Fruit fly (Drosophila melanogaster) whole organism, wandering third instar larva: Measurements from ENCODE around the gene Pex14.

Source experiments
- Abd-B ChIP-seq: fragments of >200 bp; optimal IDR thresholded peaks from 2 replicates; lab custom pipeline; 2017; ENCODE audit warnings: missing biosample characterization, missing genetic modification characterization
- CG32264 ChIP-seq: fragments of 200-800 bp; sonication (Bioruptor generic); optimal IDR thresholded peaks from 2 replicates; lab custom pipeline; 2016; ENCODE audit warnings: missing biosample characterization, missing genetic modification characterization
- CG9705 ChIP-seq: fragments of 200-800 bp; sonication (Bioruptor generic); optimal IDR thresholded peaks from 2 replicates; lab custom pipeline; 2018; ENCODE audit warnings: missing biosample characterization, mild to moderate bottlenecking, missing genetic modification characterization
- CrebA ChIP-seq: fragments of 200-800 bp; sonication (Bioruptor generic); optimal IDR thresholded peaks from 2 replicates; lab custom pipeline; 2016; ENCODE audit warnings: missing biosample characterization, mild to moderate bottlenecking, missing genetic modification characterization, borderline replicate concordance
- GATAd ChIP-seq: sonication (Bioruptor generic); optimal IDR thresholded peaks from 2 replicates; lab custom pipeline; 2016; ENCODE audit warnings: missing biosample characterization, missing genetic modification characterization
- HLH106 ChIP-seq: fragments of 200-800 bp; optimal IDR thresholded peaks from 3 replicates; lab custom pipeline; 2019; ENCODE audit warnings: missing biosample characterization, mild to moderate bottlenecking, missing genetic modification characterization, moderate library complexity
- Hnf4 ChIP-seq: fragments of 200-800 bp; sonication (Bioruptor generic); optimal IDR thresholded peaks from 2 replicates; lab custom pipeline; 2016; ENCODE audit warnings: missing biosample characterization, mild to moderate bottlenecking, missing genetic modification characterization
- Hr78 ChIP-seq: fragments of >200 bp; optimal IDR thresholded peaks from 2 replicates; lab custom pipeline; 2017; ENCODE audit warnings: missing biosample characterization, missing genetic modification characterization
- Hr83 ChIP-seq: fragments of 200-300 bp; sonication (Bioruptor generic); optimal IDR thresholded peaks from 2 replicates; lab custom pipeline; 2016; ENCODE audit warnings: missing biosample characterization, mild to moderate bottlenecking, missing genetic modification characterization, moderate library complexity; ENCODE audit not compliant: poor library complexity, severe bottlenecking
- Mio ChIP-seq: sonication (Bioruptor generic); optimal IDR thresholded peaks from 2 replicates; lab custom pipeline; 2016; ENCODE audit warnings: missing biosample characterization, missing genetic modification characterization
- N ChIP-seq: fragments of >200 bp; optimal IDR thresholded peaks from 2 replicates; lab custom pipeline; 2018; ENCODE audit warnings: missing biosample characterization, missing external identifiers, missing genetic modification characterization
- Rel ChIP-seq, 2 experiments: fragments of 200-800 bp; sonication (Bioruptor generic) in 1 of 2; optimal IDR thresholded peaks; 2 replicates in 1 of 2; 3 replicates in 1 of 2; lab custom pipeline; 2016 to 2019; ENCODE audit warnings: mild to moderate bottlenecking in 2 of 2, missing biosample characterization in 2 of 2, missing genetic modification characterization in 2 of 2, moderate library complexity in 1 of 2
- Vsx2 ChIP-seq: fragments of 200-300, 225-300 bp; sonication (Bioruptor generic); optimal IDR thresholded peaks from 2 replicates; lab custom pipeline; 2018; ENCODE audit warnings: missing biosample characterization, missing genetic modification characterization; ENCODE audit not compliant: partially characterized antibody
- br ChIP-seq: fragments of 200-800 bp; sonication (Bioruptor generic); optimal IDR thresholded peaks from 2 replicates; lab custom pipeline; 2016; ENCODE audit warnings: missing biosample characterization, missing genetic modification characterization
- dl ChIP-seq, 2 experiments: fragments of 175-275, 200-275 bp in 1 of 2; fragments of 200-275 bp in 1 of 2; sonication (Bioruptor generic); optimal IDR thresholded peaks; lab custom pipeline; 2018; ENCODE audit warnings: mild to moderate bottlenecking in 2 of 2, missing biosample characterization in 2 of 2, missing genetic modification characterization in 2 of 2, moderate library complexity in 2 of 2; ENCODE audit not compliant: partially characterized antibody in 2 of 2, insufficient read depth in 1 of 2
- dmrt93B ChIP-seq: fragments of 200-800 bp; sonication (Bioruptor generic); optimal IDR thresholded peaks from 2 replicates; lab custom pipeline; 2018; ENCODE audit warnings: missing biosample characterization, mild to moderate bottlenecking, missing genetic modification characterization
- dsf ChIP-seq: sonication (Bioruptor generic); optimal IDR thresholded peaks from 2 replicates; lab custom pipeline; 2016; ENCODE audit warnings: missing biosample characterization, missing genetic modification characterization, borderline replicate concordance
- foxo ChIP-seq, 2 experiments: fragments of 200-800 bp; sonication (Bioruptor generic); optimal IDR thresholded peaks; 2 replicates in 1 of 2; 3 replicates in 1 of 2; lab custom pipeline; 2016 to 2017; ENCODE audit warnings: missing biosample characterization in 2 of 2, missing genetic modification characterization in 2 of 2
- fru ChIP-seq: fragments of 200-800 bp; sonication (Bioruptor generic); optimal IDR thresholded peaks from 3 replicates; lab custom pipeline; 2016; ENCODE audit warnings: missing biosample characterization, mild to moderate bottlenecking, missing genetic modification characterization
- h ChIP-seq: fragments of 200-800 bp; sonication (Bioruptor generic); optimal IDR thresholded peaks from 3 replicates; lab custom pipeline; 2016; ENCODE audit warnings: missing biosample characterization, mild to moderate bottlenecking, missing genetic modification characterization
- jim ChIP-seq: fragments of 175-275, 200-325 bp; sonication (Bioruptor generic); optimal IDR thresholded peaks from 2 replicates; lab custom pipeline; 2016; ENCODE audit warnings: missing biosample characterization, mild to moderate bottlenecking, missing genetic modification characterization
- lola ChIP-seq: fragments of >200 bp; optimal IDR thresholded peaks from 2 replicates; lab custom pipeline; 2017; ENCODE audit warnings: missing biosample characterization, missing genetic modification characterization
- pan ChIP-seq: fragments of >200 bp; optimal IDR thresholded peaks from 2 replicates; lab custom pipeline; 2017
- psq ChIP-seq: fragments of 200-800 bp; sonication (Bioruptor generic); optimal IDR thresholded peaks from 3 replicates; lab custom pipeline; 2017; ENCODE audit warnings: missing biosample characterization, mild to moderate bottlenecking, missing genetic modification characterization, moderate library complexity
- sv ChIP-seq: fragments of 200-800 bp; sonication (Bioruptor generic); optimal IDR thresholded peaks from 3 replicates; lab custom pipeline; 2016; ENCODE audit warnings: missing biosample characterization, missing genetic modification characterization
- tai ChIP-seq: sonication (Bioruptor generic); optimal IDR thresholded peaks from 2 replicates; lab custom pipeline; 2016; ENCODE audit warnings: missing biosample characterization, missing genetic modification characterization
- usp ChIP-seq: fragments of >200 bp; optimal IDR thresholded peaks from 2 replicates; lab custom pipeline; 2017; ENCODE audit warnings: missing biosample characterization, missing genetic modification characterization
- woc ChIP-seq: sonication (Bioruptor generic); optimal IDR thresholded peaks from 2 replicates; lab custom pipeline; 2016; ENCODE audit warnings: missing biosample characterization, mild to moderate bottlenecking, missing genetic modification characterization

Pex14 gene

DNA sequence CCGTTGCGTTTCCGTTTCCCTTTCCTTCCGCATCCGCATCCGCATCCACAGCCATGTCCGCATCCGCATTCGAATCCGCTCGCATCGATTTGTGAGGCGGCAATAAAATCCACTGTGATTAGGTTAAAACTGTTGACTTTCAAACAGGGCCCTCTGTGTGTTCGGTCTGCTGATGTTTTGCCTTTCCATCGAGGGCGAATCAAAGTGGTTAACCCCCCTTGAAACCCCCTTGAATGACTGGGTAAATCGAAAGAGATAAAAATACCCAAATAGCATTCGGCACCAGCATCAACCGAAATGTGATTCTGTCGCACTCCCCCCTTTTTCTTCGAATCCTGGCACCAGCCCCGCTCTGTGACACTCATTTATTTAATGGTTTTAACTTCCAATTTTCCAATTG lies 25.6 kb upstream of the Pex14 start:
- TF ChIP-seq pan (lab: Kevin White, UChicago) (no peak), N (no peak), woc (GFP tag; lab: Kevin White, UChicago) (no peak), Hr78 (no peak), psq (no peak), Mio (GFP tag; lab: Kevin White, UChicago) (no peak), Rel (GFP tag; optimal IDR thresholded peaks at IDR 0.05; lab: Kevin White, UChicago) (no peak), Rel (tag; optimal IDR thresholded peaks at IDR 0.05; lab: Kevin White, UChicago) (no peak), tai (GFP tag; lab: Kevin White, UChicago) (no peak), Abd-B (GFP tag; lab: Kevin White, UChicago) (no peak), foxo (GFP tag; optimal IDR thresholded peaks at IDR 0.05; lab: Kevin White, UChicago) (no peak), GATAd (GFP tag; lab: Kevin White, UChicago) (no peak), dl (GFP tag; optimal IDR thresholded peaks at IDR 0.05; lab: Kevin White, UChicago; ENCODE audit: insufficient read depth in 1 of 2, partially characterized antibody in 2 of 2) (no peak)
- TF ChIP-seq, all 38 proteins: peak for 0

DNA sequence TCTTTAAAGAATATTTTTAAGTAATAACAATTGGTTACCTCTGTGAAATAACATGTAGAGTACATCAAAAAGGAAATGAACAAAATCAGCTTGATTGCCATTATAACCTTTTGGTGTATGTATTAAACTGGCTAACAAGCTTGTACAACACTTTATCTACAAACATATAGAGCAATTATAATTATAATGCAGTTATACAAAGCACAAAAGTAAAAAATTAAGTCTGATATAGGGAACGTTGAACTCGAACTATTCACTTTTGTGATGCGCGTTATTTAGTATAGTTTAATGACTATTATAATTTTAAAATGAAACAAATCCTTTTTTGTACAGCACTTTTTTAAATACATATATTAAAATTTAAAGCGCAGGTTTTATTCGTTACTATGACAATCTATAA lies 23.0 kb upstream of the Pex14 start, which contains the start of gene CG33912:
CG33912 (minus strand) TSS at position 101 of the 400 bp plus-strand sequence.
- TF ChIP-seq usp (no peak), foxo (GFP tag; optimal IDR thresholded peaks at IDR 0.05; lab: Kevin White, UChicago) (no peak), psq (no peak), br (GFP tag; lab: Kevin White, UChicago) (no peak), Hr83 (GFP tag; lab: Kevin White, UChicago) (no peak), N (no peak), CrebA (GFP tag; lab: Kevin White, UChicago) (no peak), CG32264 (no peak), fru (GFP tag; lab: Kevin White, UChicago) (no peak), jim (GFP tag; lab: Kevin White, UChicago) (no peak), tai (GFP tag; lab: Kevin White, UChicago) (no peak), dmrt93B (GFP tag; lab: Kevin White, UChicago) (no peak), Hnf4 (GFP tag; lab: Kevin White, UChicago) (no peak), dsf (GFP tag; lab: Kevin White, UChicago) (no peak), h (GFP tag; lab: Kevin White, UChicago) (no peak), Hr78 (no peak)

DNA sequence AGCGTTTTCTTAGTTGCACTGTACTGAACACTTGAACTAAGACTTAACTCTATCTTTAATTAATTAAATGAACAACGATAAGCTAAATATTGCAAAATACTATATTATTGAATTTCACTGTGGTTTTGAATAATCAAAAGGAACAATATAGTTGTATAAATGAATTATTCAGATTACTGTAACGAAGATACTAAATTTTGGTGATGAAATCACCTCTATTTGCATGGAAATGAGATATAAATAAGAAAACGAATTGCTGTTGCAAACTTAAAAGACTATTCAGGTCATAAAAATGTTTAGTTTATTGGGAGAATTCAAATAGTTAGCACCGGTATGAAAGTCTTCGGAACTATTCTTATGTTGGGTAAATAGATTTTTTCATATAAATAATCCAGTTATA lies 20.0 kb upstream of the Pex14 start, which contains the start of gene CG43251:
CG43251 (plus strand) TSS at position 301 of the 400 bp plus-strand sequence.
- TF ChIP-seq woc (GFP tag; lab: Kevin White, UChicago), result no peak

DNA sequence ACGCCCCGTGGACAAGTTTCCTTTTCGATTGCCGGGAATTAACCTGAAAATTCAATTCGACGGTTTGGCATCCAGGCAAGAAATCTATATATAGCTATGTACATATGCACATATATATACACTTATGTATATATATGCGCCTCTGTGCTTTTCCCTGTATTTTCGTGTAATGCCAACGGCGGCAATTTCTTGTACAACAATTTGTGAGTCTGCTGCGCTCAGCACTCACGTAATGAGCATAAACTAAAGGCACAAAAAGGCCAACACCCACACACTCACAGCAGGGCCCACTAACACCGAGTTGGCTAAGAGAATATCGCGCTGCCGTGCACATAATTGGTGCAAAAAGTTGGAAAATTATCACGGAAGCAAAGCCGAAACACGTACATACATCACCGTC lies 17.1 kb upstream of the Pex14 start:
- TF ChIP-seq h (GFP tag; lab: Kevin White, UChicago), result no peak
- no peak for TF ChIP-seq Vsx2 (GFP tag; lab: Kevin White, UChicago)
- no peak for TF ChIP-seq jim (GFP tag; lab: Kevin White, UChicago)
- no peak for TF ChIP-seq dl (GFP tag; optimal IDR thresholded peaks at IDR 0.05; lab: Kevin White, UChicago; ENCODE audit: insufficient read depth in 1 of 2, partially characterized antibody in 2 of 2)
- TF ChIP-seq br (GFP tag; lab: Kevin White, UChicago), result no peak
- TF ChIP-seq CG9705 (GFP tag; lab: Kevin White, UChicago), result no peak
- TF ChIP-seq HLH106 (tag; lab: Kevin White, UChicago), result no peak
- TF ChIP-seq pan (lab: Kevin White, UChicago), result no peak
- no peak for TF ChIP-seq lola (GFP tag; lab: Kevin White, UChicago)
- TF ChIP-seq woc (GFP tag; lab: Kevin White, UChicago), result no peak
- no peak for TF ChIP-seq dmrt93B (GFP tag; lab: Kevin White, UChicago)
- no peak for TF ChIP-seq usp
- TF ChIP-seq N, result no peak
- no peak for TF ChIP-seq GATAd (GFP tag; lab: Kevin White, UChicago)
- TF ChIP-seq sv (GFP tag; lab: Kevin White, UChicago), result no peak
- no peak for TF ChIP-seq dsf (GFP tag; lab: Kevin White, UChicago)

DNA sequence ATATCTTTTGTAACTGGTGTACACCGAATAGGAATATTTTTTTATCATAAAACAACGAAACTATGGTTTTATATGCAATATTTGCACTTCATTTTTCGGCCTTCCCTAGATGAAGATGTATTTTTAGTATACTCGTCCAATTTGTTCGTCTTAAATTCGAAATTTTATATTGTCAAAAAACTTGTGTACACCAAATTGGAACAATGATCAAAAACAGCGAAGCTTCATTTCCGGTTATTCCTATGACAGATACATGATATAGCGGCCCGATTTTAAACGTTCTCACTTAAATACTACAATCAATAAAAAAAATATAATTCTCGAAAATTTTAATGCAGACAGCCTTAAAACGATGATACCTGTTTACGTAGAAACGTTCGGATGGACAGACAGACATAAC lies 11.4 kb upstream of the Pex14 start:
- TF ChIP-seq Mio (GFP tag; lab: Kevin White, UChicago) (no peak), Hr78 (no peak), sv (GFP tag; lab: Kevin White, UChicago) (no peak), tai (GFP tag; lab: Kevin White, UChicago) (no peak), foxo (GFP tag; optimal IDR thresholded peaks at IDR 0.05; lab: Kevin White, UChicago) (no peak), N (no peak), Vsx2 (GFP tag; lab: Kevin White, UChicago) (no peak), Abd-B (GFP tag; lab: Kevin White, UChicago) (no peak)
